Worm (Caenorhabditis elegans) whole organism, L1 larva: Measurements from ENCODE around the gene srx-19.
"Not testable (repeated sequence)": the region's sequence is repeated elsewhere in the genome, so short reads cannot be mapped to it uniquely, and the experiment has no call there.

Experiments
- blmp-1 ChIP-seq: fragments of 150-350 bp; optimal IDR thresholded peaks from 2 replicates; lab custom pipeline; 2014; ENCODE audit warnings: missing biosample characterization, missing genetic modification characterization
- ceh-8 ChIP-seq: fragments of 200-800 bp; sonication (Bioruptor generic); optimal IDR thresholded peaks from 2 replicates; lab custom pipeline; 2018; ENCODE audit warnings: mild to moderate bottlenecking, missing genetic modification characterization, moderate library complexity, missing compliant biosample characterization
- ceh-82 ChIP-seq, 3 experiments: fragments of 150-350 bp in 1 of 3; sonication (generic microtip) in 2 of 3; optimal IDR thresholded peaks; 2 replicates each; lab custom pipeline; 2014 to 2017; ENCODE audit warnings: missing biosample characterization in 3 of 3, missing genetic modification characterization in 3 of 3
- ceh-88 ChIP-seq: fragments of 200-800 bp; sonication (Bioruptor generic); IDR thresholded peaks from 2 replicates; pipeline ENCODE4 v1.3.6; 2022; ENCODE audit warnings: missing genetic modification characterization, missing compliant biosample characterization
- ces-1 ChIP-seq: fragments of 150-350 bp; optimal IDR thresholded peaks from 2 replicates; lab custom pipeline; 2014; ENCODE audit warnings: missing biosample characterization, missing genetic modification reagents, missing genetic modification characterization
- dpl-1 ChIP-seq, 3 experiments: fragments of 150-350 bp in 2 of 3; sonication (generic microtip) in 1 of 3; optimal IDR thresholded peaks; 2 replicates each; lab custom pipeline; 2014 to 2017; ENCODE audit warnings: missing biosample characterization in 3 of 3, missing genetic modification characterization in 3 of 3, missing genetic modification reagents in 3 of 3
- efl-3 ChIP-seq: fragments of 200-800 bp; sonication (Bioruptor generic); optimal IDR thresholded peaks from 2 replicates; lab custom pipeline; 2018; ENCODE audit warnings: mild to moderate bottlenecking, missing genetic modification characterization, missing compliant biosample characterization
- egl-27 ChIP-seq, 2 experiments: fragments of 150-350 bp in 1 of 2; sonication (generic microtip); optimal IDR thresholded peaks; 3 replicates each; lab custom pipeline; 2017 to 2018; ENCODE audit warnings: missing biosample characterization in 2 of 2, missing genetic modification characterization in 2 of 2, missing genetic modification reagents in 2 of 2
- elt-2 ChIP-seq: sonication (generic microtip); optimal IDR thresholded peaks from 2 replicates; lab custom pipeline; 2016; ENCODE audit warnings: missing genetic modification characterization, mild to moderate bottlenecking, inconsistent platforms, missing compliant biosample characterization, missing genetic modification reagents
- elt-3 ChIP-seq, 6 experiments: fragments of 150-350 bp in 1 of 6; sonication (generic microtip); optimal IDR thresholded peaks; 2 replicates each; lab custom pipeline; 2017 to 2018; ENCODE audit warnings: missing biosample characterization in 6 of 6, missing genetic modification characterization in 6 of 6, inconsistent platforms in 1 of 6
- ets-5 ChIP-seq: fragments of 200-800 bp; sonication (Bioruptor generic); IDR thresholded peaks from 2 replicates; pipeline ENCODE4 v1.3.6; 2022; ENCODE audit warnings: missing genetic modification characterization, missing compliant biosample characterization
- fkh-10 ChIP-seq: sonication (generic microtip); optimal IDR thresholded peaks from 2 replicates; lab custom pipeline; 2017; ENCODE audit warnings: missing biosample characterization, missing genetic modification reagents, missing genetic modification characterization
- fkh-8 ChIP-seq: sonication (generic microtip); optimal IDR thresholded peaks from 2 replicates; lab custom pipeline; 2016; ENCODE audit warnings: mild to moderate bottlenecking, missing genetic modification characterization, missing compliant biosample characterization
- isw-1 ChIP-seq: fragments of 200-800 bp; sonication (Bioruptor generic); IDR thresholded peaks from 2 replicates; pipeline ENCODE4 v1.3.6; 2022; ENCODE audit warnings: missing genetic modification characterization, missing compliant biosample characterization
- jun-1 ChIP-seq: fragments of 150-350 bp; optimal IDR thresholded peaks from 2 replicates; lab custom pipeline; 2014; ENCODE audit warnings: missing biosample characterization, missing genetic modification reagents, missing genetic modification characterization
- lin-13 ChIP-seq: fragments of 150-350 bp; optimal IDR thresholded peaks from 2 replicates; lab custom pipeline; 2014; ENCODE audit warnings: missing biosample characterization, missing genetic modification reagents, missing genetic modification characterization
- lin-14 ChIP-seq: fragments of 200-800 bp; sonication (Bioruptor generic); optimal IDR thresholded peaks from 2 replicates; lab custom pipeline; 2018; ENCODE audit warnings: mild to moderate bottlenecking, missing genetic modification characterization, moderate library complexity, missing compliant biosample characterization
- lin-15B ChIP-seq: fragments of 150-350 bp; sonication (generic microtip); optimal IDR thresholded peaks from 3 replicates; lab custom pipeline; 2014; ENCODE audit warnings: missing biosample characterization, missing genetic modification characterization
- lsy-2 ChIP-seq, 2 experiments: fragments of 150-350 bp; optimal IDR thresholded peaks; 2 replicates each; lab custom pipeline; 2014; ENCODE audit warnings: missing biosample characterization in 2 of 2, missing genetic modification characterization in 2 of 2
- mab-9 ChIP-seq: fragments of 200-800 bp; sonication (Bioruptor generic); IDR thresholded peaks from 2 replicates; pipeline ENCODE4 v1.3.6; 2022; ENCODE audit warnings: missing genetic modification reagents, missing genetic modification characterization, missing compliant biosample characterization
- nhr-12 ChIP-seq: sonication (generic microtip); optimal IDR thresholded peaks from 2 replicates; lab custom pipeline; 2017; ENCODE audit warnings: missing biosample characterization, missing genetic modification characterization
- nhr-237 ChIP-seq: fragments of 150-350 bp; optimal IDR thresholded peaks from 2 replicates; lab custom pipeline; 2014; ENCODE audit warnings: missing biosample characterization, missing genetic modification characterization
- nhr-28 ChIP-seq: fragments of 150-350 bp; optimal IDR thresholded peaks from 2 replicates; lab custom pipeline; 2014; ENCODE audit warnings: missing biosample characterization, missing genetic modification characterization
- nhr-47 ChIP-seq: sonication (generic microtip); optimal IDR thresholded peaks from 2 replicates; lab custom pipeline; 2016; ENCODE audit warnings: mild to moderate bottlenecking, missing genetic modification characterization, moderate library complexity, missing compliant biosample characterization
- nhr-71 ChIP-seq: sonication (generic microtip); optimal IDR thresholded peaks from 2 replicates; lab custom pipeline; 2016; ENCODE audit warnings: mild to moderate bottlenecking, missing genetic modification characterization, moderate library complexity, missing compliant biosample characterization
- nhr-76 ChIP-seq: sonication (generic microtip); optimal IDR thresholded peaks from 2 replicates; lab custom pipeline; 2017; ENCODE audit warnings: missing biosample characterization, missing genetic modification characterization
- pag-3 ChIP-seq: sonication (generic microtip); optimal IDR thresholded peaks from 2 replicates; lab custom pipeline; 2017; ENCODE audit warnings: missing genetic modification characterization, mild to moderate bottlenecking, missing compliant biosample characterization, antibody characterized with exemption, borderline replicate concordance; ENCODE audit not compliant: insufficient read depth
- rnt-1 ChIP-seq: sonication (generic microtip); optimal IDR thresholded peaks from 2 replicates; lab custom pipeline; 2016; ENCODE audit warnings: mild to moderate bottlenecking, missing genetic modification characterization, moderate library complexity, missing compliant biosample characterization
- skn-1 ChIP-seq: fragments of 150-350 bp; optimal IDR thresholded peaks from 2 replicates; lab custom pipeline; 2014; ENCODE audit warnings: missing biosample characterization, missing genetic modification characterization
- snpc-4 ChIP-seq: fragments of 150-350 bp; optimal IDR thresholded peaks from 2 replicates; lab custom pipeline; 2014; ENCODE audit warnings: missing biosample characterization, missing genetic modification characterization
- sox-4 ChIP-seq: sonication (generic microtip); optimal IDR thresholded peaks from 2 replicates; lab custom pipeline; 2016; ENCODE audit warnings: missing genetic modification characterization, missing compliant biosample characterization
- sup-37 ChIP-seq: fragments of 200-800 bp; sonication (Bioruptor generic); optimal IDR thresholded peaks from 2 replicates; lab custom pipeline; 2018; ENCODE audit warnings: mild to moderate bottlenecking, missing genetic modification characterization, missing compliant biosample characterization
- tlp-1 ChIP-seq: fragments of 150-350 bp; optimal IDR thresholded peaks from 2 replicates; lab custom pipeline; 2014; ENCODE audit warnings: missing biosample characterization, missing genetic modification characterization
- unc-30 ChIP-seq: sonication (generic microtip); optimal IDR thresholded peaks from 2 replicates; lab custom pipeline; 2017; ENCODE audit warnings: missing biosample characterization, missing genetic modification characterization
- unc-86 ChIP-seq: sonication (generic microtip); optimal IDR thresholded peaks from 2 replicates; lab custom pipeline; 2016; ENCODE audit warnings: missing genetic modification characterization, missing compliant biosample characterization
- vab-15 ChIP-seq: sonication (generic microtip); optimal IDR thresholded peaks from 2 replicates; lab custom pipeline; 2017; ENCODE audit warnings: missing genotype, mild to moderate bottlenecking, missing genetic modification characterization, missing compliant biosample characterization
- ztf-4 ChIP-seq: fragments of 150-350 bp; optimal IDR thresholded peaks from 2 replicates; lab custom pipeline; 2014; ENCODE audit warnings: missing biosample characterization, missing genetic modification characterization

srx-19 gene

DNA sequence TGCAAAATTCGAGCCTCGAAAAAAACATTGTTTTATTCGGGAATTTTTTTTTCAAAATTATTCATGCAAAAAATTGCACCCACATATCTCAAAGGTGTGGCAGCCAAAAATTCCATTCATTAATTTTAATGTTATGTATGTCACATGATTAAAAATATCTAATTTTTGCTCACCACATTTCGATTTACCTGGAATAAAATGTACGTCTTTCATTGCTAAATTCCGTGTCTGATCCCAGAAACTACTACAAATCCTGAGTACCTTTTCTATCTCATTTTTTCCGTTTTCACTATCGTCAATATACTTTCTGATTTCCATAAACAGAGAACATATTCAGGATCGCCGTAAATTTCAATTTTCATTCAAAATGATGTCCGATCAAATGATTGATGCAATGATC is at the start of gene srx-19:
srx-19 (plus strand) TSS at position 301 of the 400 bp plus-strand sequence.
- TF ChIP-seq fkh-8 (tag; lab: Kevin White, UChicago) (peak; percentile 23), nhr-71 (tag; lab: Kevin White, UChicago) (no peak)

DNA sequence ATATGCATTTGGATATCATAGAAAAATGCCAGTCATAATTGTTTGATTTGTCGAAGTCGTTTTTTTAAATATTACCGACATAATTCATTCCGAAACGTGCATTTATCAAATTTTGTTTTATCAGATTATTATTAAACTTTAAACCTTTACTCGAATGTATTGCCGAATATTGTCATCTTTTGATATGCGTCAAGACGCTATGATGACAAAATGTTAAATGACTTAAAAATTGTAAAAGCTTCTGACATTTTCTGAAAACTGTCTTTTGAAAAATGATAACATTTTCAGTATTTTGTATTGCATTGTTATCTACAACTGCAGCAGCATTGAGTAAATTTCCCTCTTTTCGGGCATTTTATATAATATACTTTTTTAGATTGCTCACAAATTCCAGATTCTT is 48.4 kb upstream of the srx-19 start, which contains the start of gene H20E11.3:
H20E11.3 (plus strand) TSS at position 195 of the 400 bp plus-strand sequence.
- TF ChIP-seq sup-37 (GFP tag; lab: Kevin White, UChicago) (no peak), jun-1 (no peak), nhr-237 (tag; lab: Kevin White, UChicago) (no peak), unc-30 (no peak), ztf-4 (tag; lab: Kevin White, UChicago) (no peak), efl-3 (no peak)

DNA sequence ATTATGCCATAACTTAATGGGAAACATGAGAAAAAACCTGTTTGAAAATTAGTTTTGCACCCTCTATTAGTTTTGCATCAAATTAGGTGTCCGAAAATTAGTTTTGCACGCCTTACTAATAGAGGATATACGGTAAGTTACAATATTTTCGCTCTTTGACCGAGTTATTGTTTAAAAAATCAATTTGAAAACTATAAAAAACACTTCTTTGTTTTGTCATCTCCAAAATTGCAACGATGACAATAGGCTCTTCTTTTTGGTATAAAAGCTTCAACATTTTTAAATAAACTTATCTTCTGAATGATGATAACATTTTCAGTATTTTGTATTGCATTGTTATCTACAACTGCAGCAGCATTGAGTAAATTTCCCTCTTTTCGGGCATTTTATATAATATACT is 45.6 kb upstream of the srx-19 start, which contains the start of gene H20E11.2:
H20E11.2 (plus strand) TSS at position 301 of the 400 bp plus-strand sequence.
- not testable (repeated sequence) for TF ChIP-seq rnt-1 (tag; lab: Kevin White, UChicago); tlp-1; pag-3 (tag; lab: Kevin White, UChicago)

DNA sequence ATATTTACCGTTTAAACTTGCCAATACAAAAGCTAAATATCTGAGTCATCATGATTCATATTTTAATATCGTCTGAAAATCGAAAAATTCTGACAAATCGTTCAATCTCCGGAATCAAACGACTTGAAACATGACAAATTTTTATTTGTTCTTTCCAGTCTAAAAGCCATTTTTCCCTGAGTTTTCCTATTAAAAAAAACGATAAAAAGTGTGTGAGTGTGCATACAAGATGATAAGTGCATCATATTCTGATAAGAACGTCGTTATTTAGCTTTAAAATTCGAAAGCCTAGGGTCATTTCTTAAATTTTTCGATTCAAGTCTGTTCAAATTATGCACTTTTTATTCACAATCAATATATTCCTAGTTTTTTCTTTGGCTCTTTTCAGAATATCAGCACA is 43.2 kb upstream of the srx-19 start, which contains the start of gene H20E11.1:
H20E11.1 (plus strand) TSS at position 244 of the 400 bp plus-strand sequence.
- TF ChIP-seq snpc-4 (tag; lab: Kevin White, UChicago): no peak
- no peak for TF ChIP-seq pag-3 (tag; lab: Kevin White, UChicago)
- TF ChIP-seq lsy-2 (tag; optimal IDR thresholded peaks at IDR 0.05; lab: Kevin White, UChicago): no peak
- TF ChIP-seq unc-30: no peak
- peak; percentile 52 for TF ChIP-seq elt-2 (tag; lab: Kevin White, UChicago)
- no peak for TF ChIP-seq lin-13

DNA sequence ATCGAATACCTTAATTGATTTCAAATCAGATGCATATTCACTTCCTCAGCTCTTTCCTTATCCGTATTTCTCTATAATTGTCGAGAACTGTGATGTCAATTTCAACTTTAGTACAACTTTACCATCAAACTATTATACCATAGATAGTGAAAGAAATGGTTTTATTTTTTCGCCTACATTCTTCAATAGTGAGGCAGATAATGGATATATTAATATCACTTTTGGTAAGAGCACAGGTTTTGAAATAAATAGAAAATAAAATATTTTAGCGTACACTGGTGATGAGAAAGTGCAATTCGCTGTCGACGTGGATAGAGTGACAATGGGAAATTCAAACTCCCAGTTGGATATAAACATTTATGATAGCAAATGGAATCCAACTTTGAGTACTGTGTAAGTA is 40.9 kb upstream of the srx-19 start:
- TF ChIP-seq rnt-1 (tag; lab: Kevin White, UChicago) (no peak), ceh-8 (GFP tag; lab: Kevin White, UChicago) (no peak), blmp-1 (tag; lab: Kevin White, UChicago) (no peak), nhr-28 (no peak), skn-1 (tag; lab: Kevin White, UChicago) (no peak), nhr-12 (no peak), nhr-76 (tag; lab: Kevin White, UChicago) (no peak)

DNA sequence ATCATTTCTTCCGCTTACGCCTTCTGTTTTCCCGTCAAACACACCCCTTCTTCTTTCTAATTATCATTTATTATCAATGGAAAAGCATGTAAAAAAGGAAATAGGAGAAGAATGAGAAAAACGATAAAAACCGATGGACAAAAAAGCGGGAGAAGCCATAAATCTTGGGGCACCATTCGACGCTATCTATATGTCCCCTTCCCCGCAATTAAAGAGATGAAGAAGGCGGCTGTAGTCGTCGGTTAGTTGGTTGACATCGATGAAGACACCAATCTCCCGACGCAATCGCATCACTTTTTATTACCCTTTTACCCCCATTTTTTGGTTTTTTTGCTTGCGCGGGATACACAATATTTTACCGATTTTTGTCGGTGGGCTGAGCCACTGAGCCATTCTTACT is 39.4 kb upstream of the srx-19 start:
- peak; percentile 47 for TF ChIP-seq blmp-1 (tag; lab: Kevin White, UChicago)
- no peak for TF ChIP-seq dpl-1 (GFP tag; optimal IDR thresholded peaks at IDR 0.05; lab: Kevin White, UChicago)
- no peak for TF ChIP-seq nhr-71 (tag; lab: Kevin White, UChicago)
- TF ChIP-seq elt-3 (tag; optimal IDR thresholded peaks at IDR 0.05; lab: Kevin White, UChicago): peak in 1 of 6 experiments; percentile 14
- no peak for TF ChIP-seq jun-1
- TF ChIP-seq sox-4 (tag; lab: Kevin White, UChicago): no peak
- TF ChIP-seq egl-27 (tag; optimal IDR thresholded peaks at IDR 0.05; lab: Kevin White, UChicago): no peak
- TF ChIP-seq ets-5 (GFP tag; lab: Robert Waterston, UW): no peak
- no peak for TF ChIP-seq nhr-47 (tag; lab: Kevin White, UChicago)
- TF ChIP-seq mab-9: 0 out of 2 replicates have a peak, but pooled peaks have one; percentile 8
- TF ChIP-seq vab-15 (tag; lab: Kevin White, UChicago): no peak

DNA sequence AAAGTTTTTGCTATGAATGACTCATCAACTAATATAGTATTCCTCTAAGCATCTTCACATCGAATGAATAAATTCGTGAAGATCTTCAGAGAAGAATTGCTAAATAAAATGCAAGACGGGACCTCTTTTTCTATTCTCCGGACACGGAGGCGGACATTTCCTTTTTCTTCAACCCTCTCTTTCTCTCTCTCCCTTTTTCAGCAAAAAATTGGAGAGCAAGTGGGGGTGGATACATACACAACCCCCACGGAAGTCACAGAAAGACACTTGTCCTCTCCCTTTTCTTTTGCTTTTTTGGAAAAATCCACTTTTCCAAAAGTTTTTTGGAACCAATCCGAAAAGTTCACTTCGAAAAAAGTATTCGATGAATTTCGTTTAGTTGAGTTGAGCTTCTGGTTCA is 38.4 kb upstream of the srx-19 start:
- TF ChIP-seq unc-86 (tag; lab: Kevin White, UChicago) (peak; percentile 50), fkh-10 (GFP tag; lab: Kevin White, UChicago) (peak; percentile 86), lin-14 (GFP tag; lab: Kevin White, UChicago) (peak; percentile 83), ces-1 (GFP tag; lab: Kevin White, UChicago) (peak; percentile 28), isw-1 (GFP tag; lab: Robert Waterston, UW) (peak; percentile 10; the same call in 1 of the 2 replicates), lin-15B (tag; lab: Kevin White, UChicago) (no peak), ceh-88 (GFP tag; lab: Robert Waterston, UW) (no peak), nhr-71 (tag; lab: Kevin White, UChicago) (peak; percentile 10), ceh-82 (tag; optimal IDR thresholded peaks at IDR 0.05; lab: Kevin White, UChicago) (peak in 1 of 3 experiments; percentile 29), lsy-2 (tag; optimal IDR thresholded peaks at IDR 0.05; lab: Kevin White, UChicago) (peak in 1 of 2 experiments; percentile 19)
